Worm (Caenorhabditis elegans) whole organism, late embryonic: ENCODE results near the gene kin-16.
"Not testable (repeated sequence)": the region's sequence is repeated elsewhere in the genome, so short reads cannot be mapped to it uniquely, and the experiment has no call there.

ENCODE experiments used
- F13H6.1 ChIP-seq: sonication (generic microtip); optimal IDR thresholded peaks from 2 replicates; lab custom pipeline; 2016; ENCODE audit warnings: missing genetic modification characterization, missing compliant biosample characterization
- K09A11.1 ChIP-seq: sonication (generic microtip); optimal IDR thresholded peaks from 2 replicates; lab custom pipeline; 2017; ENCODE audit warnings: antibody characterized with exemption, mild to moderate bottlenecking, missing genetic modification characterization, missing compliant biosample characterization; ENCODE audit not compliant: insufficient read depth
- T23F11.4 ChIP-seq: fragments of 200-800 bp; sonication (Bioruptor generic); optimal IDR thresholded peaks from 2 replicates; lab custom pipeline; 2018; ENCODE audit warnings: mild to moderate bottlenecking, missing genetic modification characterization, missing compliant biosample characterization
- ama-1 ChIP-seq: fragments of 150-350 bp; optimal IDR thresholded peaks from 2 replicates; lab custom pipeline; 2014
- ceh-24 ChIP-seq: sonication (generic microtip); optimal IDR thresholded peaks from 2 replicates; lab custom pipeline; 2016; ENCODE audit warnings: mild to moderate bottlenecking, missing genetic modification characterization, missing compliant biosample characterization
- ceh-34 ChIP-seq: sonication (generic microtip); optimal IDR thresholded peaks from 2 replicates; lab custom pipeline; 2016; ENCODE audit warnings: mild to moderate bottlenecking, missing genetic modification characterization, missing compliant biosample characterization
- ceh-48 ChIP-seq: sonication (generic microtip); optimal IDR thresholded peaks from 2 replicates; lab custom pipeline; 2016; ENCODE audit warnings: missing genetic modification characterization, inconsistent platforms, missing compliant biosample characterization
- ceh-6 ChIP-seq: fragments of 200-800 bp; sonication (Bioruptor generic); optimal IDR thresholded peaks from 2 replicates; lab custom pipeline; 2018; ENCODE audit warnings: mild to moderate bottlenecking, missing genetic modification characterization, missing compliant biosample characterization
- che-1 ChIP-seq: sonication (generic microtip); optimal IDR thresholded peaks from 2 replicates; lab custom pipeline; 2016; ENCODE audit warnings: mild to moderate bottlenecking, missing genetic modification characterization, missing compliant biosample characterization
- elt-2 ChIP-seq: sonication (generic microtip); optimal IDR thresholded peaks from 2 replicates; lab custom pipeline; 2016; ENCODE audit warnings: missing genetic modification reagents, missing genetic modification characterization, missing compliant biosample characterization
- elt-4 ChIP-seq: sonication (generic microtip); optimal IDR thresholded peaks from 2 replicates; lab custom pipeline; 2016; ENCODE audit warnings: missing genetic modification characterization, missing compliant biosample characterization
- eyg-1 ChIP-seq: sonication (generic microtip); optimal IDR thresholded peaks from 2 replicates; lab custom pipeline; 2016; ENCODE audit warnings: missing genotype, missing genetic modification characterization, missing compliant biosample characterization
- fkh-10 ChIP-seq: fragments of 150-350 bp; optimal IDR thresholded peaks from 2 replicates; lab custom pipeline; 2014; ENCODE audit warnings: missing biosample characterization, missing genetic modification reagents, missing genetic modification characterization
- hlh-15 ChIP-seq: sonication (generic microtip); optimal IDR thresholded peaks from 2 replicates; lab custom pipeline; 2016; ENCODE audit warnings: missing genetic modification characterization, missing compliant biosample characterization
- lin-11 ChIP-seq: fragments of 200-800 bp; sonication (Bioruptor generic); optimal IDR thresholded peaks from 2 replicates; lab custom pipeline; 2018; ENCODE audit warnings: mild to moderate bottlenecking, missing genetic modification characterization, missing compliant biosample characterization
- madf-2 ChIP-seq: sonication (generic microtip); optimal IDR thresholded peaks from 2 replicates; lab custom pipeline; 2017; ENCODE audit warnings: missing genetic modification characterization, missing compliant biosample characterization
- mec-3 ChIP-seq: sonication (generic microtip); optimal IDR thresholded peaks from 2 replicates; lab custom pipeline; 2016; ENCODE audit warnings: borderline replicate concordance, missing genetic modification characterization, missing compliant biosample characterization
- nhr-232 ChIP-seq: sonication (generic microtip); optimal IDR thresholded peaks from 2 replicates; lab custom pipeline; 2016; ENCODE audit warnings: missing genetic modification characterization, missing compliant biosample characterization
- npax-4 ChIP-seq: sonication (generic microtip); optimal IDR thresholded peaks from 2 replicates; lab custom pipeline; 2016; ENCODE audit warnings: missing genetic modification characterization, missing compliant biosample characterization
- pat-9 ChIP-seq: fragments of 200-800 bp; sonication (Bioruptor generic); optimal IDR thresholded peaks from 2 replicates; lab custom pipeline; 2018; ENCODE audit warnings: mild to moderate bottlenecking, missing genetic modification characterization, moderate library complexity, missing compliant biosample characterization
- pha-4 ChIP-seq: fragments of 150-350 bp; optimal IDR thresholded peaks from 2 replicates; lab custom pipeline; 2018; ENCODE audit warnings: missing biosample characterization, missing genetic modification reagents, missing genetic modification characterization
- pqm-1 ChIP-seq: sonication (generic microtip); optimal IDR thresholded peaks from 2 replicates; lab custom pipeline; 2016; ENCODE audit warnings: missing genetic modification characterization, missing compliant biosample characterization
- pros-1 ChIP-seq: fragments of 150-350 bp; optimal IDR thresholded peaks from 2 replicates; lab custom pipeline; 2014; ENCODE audit warnings: missing biosample characterization, missing genetic modification reagents, missing genetic modification characterization
- rnt-1 ChIP-seq: sonication (generic microtip); optimal IDR thresholded peaks from 2 replicates; lab custom pipeline; 2016; ENCODE audit warnings: missing genetic modification characterization, missing compliant biosample characterization
- tbx-2 ChIP-seq: sonication (generic microtip); optimal IDR thresholded peaks from 2 replicates; lab custom pipeline; 2016; ENCODE audit warnings: missing genetic modification characterization, missing compliant biosample characterization
- unc-42 ChIP-seq: sonication (generic microtip); optimal IDR thresholded peaks from 2 replicates; lab custom pipeline; 2016; ENCODE audit warnings: missing genotype, missing genetic modification characterization, missing compliant biosample characterization
- unc-55 ChIP-seq: sonication (generic microtip); optimal IDR thresholded peaks from 2 replicates; lab custom pipeline; 2017; ENCODE audit warnings: missing biosample characterization, missing genetic modification reagents, missing genetic modification characterization
- unc-86 ChIP-seq: sonication (generic microtip); optimal IDR thresholded peaks from 2 replicates; lab custom pipeline; 2016; ENCODE audit warnings: missing genetic modification characterization, missing compliant biosample characterization
- zip-5 ChIP-seq: sonication (generic microtip); optimal IDR thresholded peaks from 2 replicates; lab custom pipeline; 2016; ENCODE audit warnings: missing genetic modification characterization, missing compliant biosample characterization

Gene kin-16

DNA sequence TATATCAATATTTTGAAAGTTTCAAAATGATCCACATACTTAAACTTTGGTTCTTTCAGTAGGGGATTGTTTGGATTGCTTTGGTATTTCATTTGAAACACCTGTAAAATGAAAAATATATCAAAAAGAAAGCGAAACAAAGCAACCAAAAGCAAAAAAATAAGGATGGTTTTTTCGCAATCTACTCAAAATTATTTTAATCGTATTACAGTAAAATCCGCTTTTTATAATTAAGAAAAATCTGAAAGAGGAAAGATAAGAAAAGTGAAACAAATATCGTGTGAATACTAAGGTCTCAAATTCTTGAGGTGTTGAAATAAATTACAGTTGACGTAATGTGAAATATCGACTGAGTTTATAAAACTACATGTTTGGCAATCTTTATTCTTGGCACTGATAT lies 30.2 kb upstream of the kin-16 start, which contains the start of gene chil-22:
Gene chil-22 (minus strand): TSS at position 101 of the 400 bp plus-strand sequence.
- TF ChIP-seq madf-2 (tag; lab: Kevin White, UChicago) (no peak), elt-2 (tag; lab: Kevin White, UChicago) (no peak), nhr-232 (no peak), npax-4 (no peak)

DNA sequence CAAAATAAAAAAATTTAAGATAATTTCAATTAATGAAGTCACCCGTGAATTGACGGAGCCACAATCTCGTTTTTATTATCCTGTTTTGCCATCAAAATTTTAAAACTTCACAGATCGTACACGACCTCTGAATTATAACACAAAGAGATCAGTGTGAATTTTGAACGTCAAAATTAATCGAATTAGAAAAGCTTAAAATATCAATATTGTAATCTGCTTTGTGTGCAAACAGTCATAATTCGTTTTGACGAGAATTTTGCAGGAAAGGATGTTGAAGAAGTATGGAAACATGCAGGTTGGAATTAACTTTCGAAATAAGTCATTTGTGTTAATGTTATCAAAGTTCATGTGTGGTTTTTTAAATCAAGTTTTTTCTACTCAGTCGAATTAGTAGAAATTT lies 26.0 kb upstream of the kin-16 start, which contains the start of gene chil-21:
Gene chil-21 (minus strand): TSS at position 101 of the 400 bp plus-strand sequence.
- not testable (repeated sequence) for TF ChIP-seq pha-4, madf-2, ceh-34 (tag; lab: Kevin White, UChicago)

- TF ChIP-seq T23F11.4 (GFP tag; lab: Kevin White, UChicago); F13H6.1; pros-1 (tag; lab: Kevin White, UChicago): not testable (repeated sequence)
Observed at ce11 chrII:9459462-9459861, 23.6 kb upstream of the kin-16 start, which contains the start of gene R09D1.14. Gene R09D1.14 (minus strand): TSS chrII:9459562.

DNA sequence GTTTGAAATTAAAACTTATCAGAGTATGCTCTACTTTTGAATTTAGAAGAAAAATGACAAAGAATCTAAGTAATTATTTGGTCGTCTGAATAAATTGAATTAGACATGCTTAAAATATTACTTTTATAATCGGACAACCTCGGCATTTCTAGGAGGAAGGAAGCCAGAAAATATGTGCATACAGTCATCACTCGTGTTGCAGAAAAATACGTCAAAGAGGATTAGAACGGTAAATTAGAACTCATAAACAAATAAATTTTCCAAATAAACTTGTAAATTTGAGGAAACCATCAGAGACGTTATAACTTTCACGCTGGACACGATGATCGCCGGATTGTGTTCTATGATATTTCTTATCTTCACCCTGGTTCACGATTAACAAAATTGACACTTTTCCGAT lies 18.4 kb upstream of the kin-16 start, which contains the start of gene chil-19:
Gene chil-19 (minus strand): TSS at position 101 of the 400 bp plus-strand sequence.
- no peak for TF ChIP-seq fkh-10 (GFP tag; lab: Kevin White, UChicago)
- TF ChIP-seq unc-42 (tag; lab: Kevin White, UChicago) = no peak
- no peak for TF ChIP-seq ama-1 (lab: Kevin White, UChicago)
- no peak for TF ChIP-seq npax-4
- no peak for TF ChIP-seq pat-9 (tag; lab: Kevin White, UChicago)
- no peak for TF ChIP-seq ceh-48 (tag; lab: Kevin White, UChicago)
- TF ChIP-seq rnt-1 (tag; lab: Kevin White, UChicago) = no peak
- no peak for TF ChIP-seq pqm-1 (tag; lab: Kevin White, UChicago)
- TF ChIP-seq mec-3 = no peak
- no peak for TF ChIP-seq ceh-6
- no peak for TF ChIP-seq lin-11 (tag; lab: Kevin White, UChicago)
- TF ChIP-seq eyg-1 (tag; lab: Kevin White, UChicago) = no peak

DNA sequence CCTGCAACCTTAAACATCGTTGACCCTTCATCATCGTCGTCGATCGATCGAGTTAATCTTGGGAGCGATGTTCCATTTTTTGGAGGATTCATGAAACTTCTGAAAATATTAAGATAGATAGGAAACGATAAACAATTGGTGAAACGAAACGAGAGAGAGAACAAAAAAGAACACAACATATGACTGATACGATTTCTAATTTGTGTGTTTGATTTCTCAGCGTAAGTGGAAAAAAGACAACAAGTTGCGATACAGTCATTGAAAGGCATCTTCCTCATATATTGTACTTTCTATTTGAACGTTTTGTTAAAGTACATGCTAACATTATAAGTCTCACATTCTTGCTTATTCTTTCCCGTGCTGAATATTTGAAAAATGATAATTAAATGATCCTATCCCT lies 16.3 kb upstream of the kin-16 start, which contains the start of gene R09D1.12:
Gene R09D1.12 (minus strand): TSS at position 101 of the 400 bp plus-strand sequence.
- TF ChIP-seq che-1 (tag; lab: Kevin White, UChicago); tbx-2; unc-55 (GFP tag; lab: Kevin White, UChicago): not testable (repeated sequence)

- no peak for TF ChIP-seq unc-86 (tag; lab: Kevin White, UChicago)
- TF ChIP-seq K09A11.1 (tag; lab: Kevin White, UChicago) = no peak
- no peak for TF ChIP-seq zip-5
- TF ChIP-seq ceh-24 (tag; lab: Kevin White, UChicago) = no peak
- no peak for TF ChIP-seq npax-4
- TF ChIP-seq mec-3 = no peak
- TF ChIP-seq elt-4 (tag; lab: Kevin White, UChicago) = no peak
- TF ChIP-seq ceh-6 = no peak
Observed at ce11 chrII:9447965-9448364, 12.1 kb upstream of the kin-16 start, which contains the start of gene chil-18. Gene chil-18 (plus strand): TSS chrII:9448265.

DNA sequence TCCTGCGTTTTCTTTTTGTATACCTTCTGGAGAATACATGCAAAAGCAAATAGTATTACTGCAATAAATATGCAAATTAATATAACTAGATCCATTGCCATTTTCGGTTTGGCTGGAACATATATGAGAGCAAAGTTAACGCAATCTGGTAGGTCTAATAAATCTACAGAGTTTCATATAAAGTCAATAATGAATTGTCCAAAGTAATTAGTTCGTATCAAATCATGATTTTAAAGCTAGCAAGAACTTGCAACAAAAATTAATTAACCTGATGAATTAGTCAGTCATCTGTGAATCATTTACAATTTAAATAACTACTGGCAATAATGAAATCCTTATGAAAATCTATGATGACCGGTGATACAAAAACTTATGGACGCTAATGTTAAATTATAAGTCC lies 9.5 kb upstream of the kin-16 start, which contains the start of gene R09D1.13:
Gene R09D1.13 (minus strand): TSS at position 101 of the 400 bp plus-strand sequence.
- TF ChIP-seq hlh-15 (tag; lab: Kevin White, UChicago) = no peak
